Fruit fly (Drosophila melanogaster) whole organism, wandering third instar larva: ENCODE results near the gene sphinx1.

ENCODE experiments used
- CrebA ChIP-seq: fragments of 200-800 bp; sonication (Bioruptor generic); optimal IDR thresholded peaks from 2 replicates; lab custom pipeline; 2016; ENCODE audit warnings: missing biosample characterization, mild to moderate bottlenecking, missing genetic modification characterization, borderline replicate concordance
- Dfd ChIP-seq: fragments of >200 bp; optimal IDR thresholded peaks from 2 replicates; lab custom pipeline; 2017; ENCODE audit warnings: missing biosample characterization, missing genetic modification characterization
- Dif ChIP-seq: fragments of 200-275, 200-300 bp; sonication (Bioruptor generic); optimal IDR thresholded peaks from 2 replicates; lab custom pipeline; 2018; ENCODE audit warnings: missing biosample characterization, missing genetic modification characterization; ENCODE audit not compliant: partially characterized antibody
- GATAd ChIP-seq: sonication (Bioruptor generic); optimal IDR thresholded peaks from 2 replicates; lab custom pipeline; 2016; ENCODE audit warnings: missing biosample characterization, missing genetic modification characterization
- HLH106 ChIP-seq: fragments of 200-800 bp; optimal IDR thresholded peaks from 3 replicates; lab custom pipeline; 2019; ENCODE audit warnings: missing biosample characterization, mild to moderate bottlenecking, missing genetic modification characterization, moderate library complexity
- Hnf4 ChIP-seq: fragments of 200-800 bp; sonication (Bioruptor generic); optimal IDR thresholded peaks from 2 replicates; lab custom pipeline; 2016; ENCODE audit warnings: missing biosample characterization, mild to moderate bottlenecking, missing genetic modification characterization
- Hr78 ChIP-seq: fragments of >200 bp; optimal IDR thresholded peaks from 2 replicates; lab custom pipeline; 2017; ENCODE audit warnings: missing biosample characterization, missing genetic modification characterization
- Hr83 ChIP-seq: fragments of 200-300 bp; sonication (Bioruptor generic); optimal IDR thresholded peaks from 2 replicates; lab custom pipeline; 2016; ENCODE audit warnings: missing biosample characterization, mild to moderate bottlenecking, missing genetic modification characterization, moderate library complexity; ENCODE audit not compliant: poor library complexity, severe bottlenecking
- Jra ChIP-seq: sonication (Bioruptor generic); optimal IDR thresholded peaks from 2 replicates; lab custom pipeline; 2016; ENCODE audit warnings: missing biosample characterization, missing genetic modification characterization
- N ChIP-seq: fragments of >200 bp; optimal IDR thresholded peaks from 2 replicates; lab custom pipeline; 2018; ENCODE audit warnings: missing biosample characterization, missing external identifiers, missing genetic modification characterization
- Rel ChIP-seq, 2 experiments: fragments of 200-800 bp; sonication (Bioruptor generic) in 1 of 2; optimal IDR thresholded peaks; 2 replicates in 1 of 2; 3 replicates in 1 of 2; lab custom pipeline; 2016 to 2019; ENCODE audit warnings: mild to moderate bottlenecking in 2 of 2, missing biosample characterization in 2 of 2, missing genetic modification characterization in 2 of 2, moderate library complexity in 1 of 2
- Sp1 ChIP-seq: fragments of 200-800 bp; sonication (Bioruptor generic); optimal IDR thresholded peaks from 3 replicates; lab custom pipeline; 2019; ENCODE audit warnings: missing biosample characterization, mild to moderate bottlenecking, missing genetic modification characterization, moderate library complexity
- Vsx2 ChIP-seq: fragments of 200-300, 225-300 bp; sonication (Bioruptor generic); optimal IDR thresholded peaks from 2 replicates; lab custom pipeline; 2018; ENCODE audit warnings: missing biosample characterization, missing genetic modification characterization; ENCODE audit not compliant: partially characterized antibody
- brk ChIP-seq: fragments of 200-800 bp; sonication (Bioruptor generic); optimal IDR thresholded peaks from 2 replicates; lab custom pipeline; 2016; ENCODE audit warnings: missing biosample characterization, mild to moderate bottlenecking, missing genetic modification characterization
- dl ChIP-seq, 2 experiments: fragments of 175-275, 200-275 bp in 1 of 2; fragments of 200-275 bp in 1 of 2; sonication (Bioruptor generic); optimal IDR thresholded peaks; lab custom pipeline; 2018; ENCODE audit warnings: mild to moderate bottlenecking in 2 of 2, missing biosample characterization in 2 of 2, missing genetic modification characterization in 2 of 2, moderate library complexity in 2 of 2; ENCODE audit not compliant: partially characterized antibody in 2 of 2, insufficient read depth in 1 of 2
- dmrt93B ChIP-seq: fragments of 200-800 bp; sonication (Bioruptor generic); optimal IDR thresholded peaks from 2 replicates; lab custom pipeline; 2018; ENCODE audit warnings: missing biosample characterization, mild to moderate bottlenecking, missing genetic modification characterization
- dsf ChIP-seq: sonication (Bioruptor generic); optimal IDR thresholded peaks from 2 replicates; lab custom pipeline; 2016; ENCODE audit warnings: missing biosample characterization, missing genetic modification characterization, borderline replicate concordance
- ey ChIP-seq: fragments of 200-800 bp; sonication (Bioruptor generic); optimal IDR thresholded peaks from 2 replicates; lab custom pipeline; 2016; ENCODE audit warnings: missing biosample characterization, missing genetic modification characterization
- foxo ChIP-seq, 2 experiments: fragments of 200-800 bp; sonication (Bioruptor generic); optimal IDR thresholded peaks; 2 replicates in 1 of 2; 3 replicates in 1 of 2; lab custom pipeline; 2016 to 2017; ENCODE audit warnings: missing biosample characterization in 2 of 2, missing genetic modification characterization in 2 of 2
- fru ChIP-seq: fragments of 200-800 bp; sonication (Bioruptor generic); optimal IDR thresholded peaks from 3 replicates; lab custom pipeline; 2016; ENCODE audit warnings: missing biosample characterization, mild to moderate bottlenecking, missing genetic modification characterization
- h ChIP-seq: fragments of 200-800 bp; sonication (Bioruptor generic); optimal IDR thresholded peaks from 3 replicates; lab custom pipeline; 2016; ENCODE audit warnings: missing biosample characterization, mild to moderate bottlenecking, missing genetic modification characterization
- jim ChIP-seq: fragments of 175-275, 200-325 bp; sonication (Bioruptor generic); optimal IDR thresholded peaks from 2 replicates; lab custom pipeline; 2016; ENCODE audit warnings: missing biosample characterization, mild to moderate bottlenecking, missing genetic modification characterization
- pan ChIP-seq: fragments of >200 bp; optimal IDR thresholded peaks from 2 replicates; lab custom pipeline; 2017
- rgr ChIP-seq: fragments of 200-800 bp; sonication (Bioruptor generic); optimal IDR thresholded peaks from 3 replicates; lab custom pipeline; 2016; ENCODE audit warnings: missing biosample characterization, mild to moderate bottlenecking, missing genetic modification characterization
- sage ChIP-seq: fragments of 200-800 bp; sonication (Bioruptor generic); optimal IDR thresholded peaks from 2 replicates; lab custom pipeline; 2016; ENCODE audit warnings: missing biosample characterization, mild to moderate bottlenecking, missing genetic modification characterization
- tai ChIP-seq: sonication (Bioruptor generic); optimal IDR thresholded peaks from 2 replicates; lab custom pipeline; 2016; ENCODE audit warnings: missing biosample characterization, missing genetic modification characterization
- usp ChIP-seq: fragments of >200 bp; optimal IDR thresholded peaks from 2 replicates; lab custom pipeline; 2017; ENCODE audit warnings: missing biosample characterization, missing genetic modification characterization
- woc ChIP-seq: sonication (Bioruptor generic); optimal IDR thresholded peaks from 2 replicates; lab custom pipeline; 2016; ENCODE audit warnings: missing biosample characterization, mild to moderate bottlenecking, missing genetic modification characterization

The sphinx1 gene

dm6 chr3L:7470202-7470601, 31.0 kb upstream of the sphinx1 start, which contains the start of gene CG8543:
Gene CG8543 (minus strand): TSS chr3L:7470302.
- TF ChIP-seq CrebA (GFP tag; lab: Kevin White, UChicago) (no peak), Sp1 (no peak), pan (no peak), sage (GFP tag; lab: Kevin White, UChicago) (no peak)

- TF ChIP-seq fru (GFP tag; lab: Kevin White, UChicago) (no peak), dl (GFP tag; optimal IDR thresholded peaks at IDR 0.05; lab: Kevin White, UChicago; ENCODE audit: insufficient read depth in 1 of 2, partially characterized antibody in 2 of 2) (no peak), jim (GFP tag; lab: Kevin White, UChicago) (no peak), Sp1 (no peak), foxo (GFP tag; optimal IDR thresholded peaks at IDR 0.05; lab: Kevin White, UChicago) (no peak), Dif (GFP tag; lab: Kevin White, UChicago) (no peak), dmrt93B (GFP tag; lab: Kevin White, UChicago) (no peak), CrebA (GFP tag; lab: Kevin White, UChicago) (no peak), GATAd (no peak), sage (GFP tag; lab: Kevin White, UChicago) (no peak), Hr78 (GFP tag; lab: Kevin White, UChicago) (no peak), Vsx2 (GFP tag; lab: Kevin White, UChicago) (no peak), Rel (GFP tag; optimal IDR thresholded peaks at IDR 0.05; lab: Kevin White, UChicago) (no peak), Rel (tag; optimal IDR thresholded peaks at IDR 0.05; lab: Kevin White, UChicago) (no peak), ey (GFP tag; lab: Kevin White, UChicago) (no peak), usp (no peak), rgr (GFP tag; lab: Kevin White, UChicago) (no peak), woc (GFP tag; lab: Kevin White, UChicago) (no peak), Hnf4 (no peak), brk (no peak)
Measured at dm6 chr3L:7465209-7465608, 26.0 kb upstream of the sphinx1 start, which contains the start of the genes CG42660, CG42661 and Tsp66A. Gene CG42660 (plus strand): TSS chr3L:7465509. Gene CG42661 (plus strand): TSS chr3L:7465509. Gene Tsp66A (plus strand): TSS chr3L:7465509.

- no peak for TF ChIP-seq Dif (GFP tag; lab: Kevin White, UChicago)
- TF ChIP-seq foxo (GFP tag; optimal IDR thresholded peaks at IDR 0.05; lab: Kevin White, UChicago): no peak
- no peak for TF ChIP-seq HLH106
- TF ChIP-seq fru (GFP tag; lab: Kevin White, UChicago): no peak
- TF ChIP-seq Jra (GFP tag; lab: Kevin White, UChicago): no peak
- TF ChIP-seq h (GFP tag; lab: Kevin White, UChicago): no peak
- TF ChIP-seq sage (GFP tag; lab: Kevin White, UChicago): no peak
- no peak for TF ChIP-seq dmrt93B (GFP tag; lab: Kevin White, UChicago)
- TF ChIP-seq tai (GFP tag; lab: Kevin White, UChicago): no peak
- no peak for TF ChIP-seq Rel (GFP tag; optimal IDR thresholded peaks at IDR 0.05; lab: Kevin White, UChicago)
- no peak for TF ChIP-seq Rel (tag; optimal IDR thresholded peaks at IDR 0.05; lab: Kevin White, UChicago)
- TF ChIP-seq Hr83 (GFP tag; lab: Kevin White, UChicago): no peak
- no peak for TF ChIP-seq N
- TF ChIP-seq, all 38 proteins: peak for 0
Measured at dm6 chr3L:7455849-7456248, 16.6 kb upstream of the sphinx1 start, which contains the start of gene ppk26. Gene ppk26 (plus strand): TSS chr3L:7456149.

dm6 chr3L:7450553-7450952, 11.3 kb upstream of the sphinx1 start, which contains the start of gene CG33278:
Gene CG33278 (plus strand): TSS chr3L:7450853.
- TF ChIP-seq Rel (GFP tag; optimal IDR thresholded peaks at IDR 0.05; lab: Kevin White, UChicago) (no peak), Rel (tag; optimal IDR thresholded peaks at IDR 0.05; lab: Kevin White, UChicago) (no peak), foxo (GFP tag; optimal IDR thresholded peaks at IDR 0.05; lab: Kevin White, UChicago) (no peak), dl (GFP tag; optimal IDR thresholded peaks at IDR 0.05; lab: Kevin White, UChicago; ENCODE audit: insufficient read depth in 1 of 2, partially characterized antibody in 2 of 2) (no peak), brk (no peak), CrebA (GFP tag; lab: Kevin White, UChicago) (no peak), Jra (GFP tag; lab: Kevin White, UChicago) (no peak), Dfd (GFP tag; lab: Kevin White, UChicago) (no peak), woc (GFP tag; lab: Kevin White, UChicago) (no peak), Dif (GFP tag; lab: Kevin White, UChicago) (no peak), pan (no peak), dmrt93B (GFP tag; lab: Kevin White, UChicago) (no peak), fru (GFP tag; lab: Kevin White, UChicago) (no peak), Vsx2 (GFP tag; lab: Kevin White, UChicago) (no peak), ey (GFP tag; lab: Kevin White, UChicago) (no peak), dsf (GFP tag; lab: Kevin White, UChicago) (no peak)
- TF ChIP-seq, all 38 proteins: peak for 0
